Worm (Caenorhabditis elegans) whole organism, dauer: Measurements from ENCODE around the gene ins-13.

Experiments used
- unc-62 ChIP-seq: sonication (generic microtip); optimal IDR thresholded peaks from 2 replicates; lab custom pipeline; 2017; ENCODE audit warnings: missing biosample characterization, missing genetic modification reagents, missing genetic modification characterization

Gene ins-13

ce11 chrII:5505820-5506287, 38.8 kb downstream of the ins-13 start, which contains the start of gene npp-24:
Gene npp-24, plus strand, starts transcription at chrII:5505870.
- no peak for TF ChIP-seq unc-62 (GFP tag; lab: Kevin White, UChicago)

ce11 chrII:5503760-5504159, 40.9 kb downstream of the ins-13 start, which contains the start of gene cyp-44A1:
Gene cyp-44A1, plus strand, starts transcription at chrII:5504044.
- TF ChIP-seq unc-62 (GFP tag; lab: Kevin White, UChicago) = no peak

ce11 chrII:5500986-5501657, 43.5 kb downstream of the ins-13 start, which contains the start of gene F12A10.8:
Gene F12A10.8, minus strand, starts transcription at chrII:5501064.
- TF ChIP-seq unc-62 (GFP tag; lab: Kevin White, UChicago) = no peak

DNA sequence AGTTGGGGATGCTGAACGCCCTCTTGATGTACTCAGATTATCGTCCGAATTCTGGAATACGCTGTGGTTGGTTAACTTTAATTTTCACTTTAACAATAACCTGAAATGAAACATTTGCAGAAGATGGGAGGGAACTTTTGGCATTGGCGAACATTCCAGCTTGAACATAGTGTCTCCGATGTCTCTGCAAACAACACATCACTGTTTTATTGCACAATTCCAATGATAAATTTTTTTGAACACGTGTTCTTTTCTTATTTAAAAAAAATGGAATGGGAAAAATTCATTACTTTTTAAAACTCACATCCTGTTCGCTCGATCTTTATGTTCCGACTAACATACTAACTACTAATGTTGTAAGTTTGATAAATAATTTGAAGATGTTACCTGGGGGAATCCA, 44.2 kb downstream of the ins-13 start, which contains the start of gene fzy-1:
Gene fzy-1 (plus strand): TSS at position 301 of the 400 bp plus-strand sequence.
- TF ChIP-seq unc-62 (GFP tag; lab: Kevin White, UChicago) = no peak

DNA sequence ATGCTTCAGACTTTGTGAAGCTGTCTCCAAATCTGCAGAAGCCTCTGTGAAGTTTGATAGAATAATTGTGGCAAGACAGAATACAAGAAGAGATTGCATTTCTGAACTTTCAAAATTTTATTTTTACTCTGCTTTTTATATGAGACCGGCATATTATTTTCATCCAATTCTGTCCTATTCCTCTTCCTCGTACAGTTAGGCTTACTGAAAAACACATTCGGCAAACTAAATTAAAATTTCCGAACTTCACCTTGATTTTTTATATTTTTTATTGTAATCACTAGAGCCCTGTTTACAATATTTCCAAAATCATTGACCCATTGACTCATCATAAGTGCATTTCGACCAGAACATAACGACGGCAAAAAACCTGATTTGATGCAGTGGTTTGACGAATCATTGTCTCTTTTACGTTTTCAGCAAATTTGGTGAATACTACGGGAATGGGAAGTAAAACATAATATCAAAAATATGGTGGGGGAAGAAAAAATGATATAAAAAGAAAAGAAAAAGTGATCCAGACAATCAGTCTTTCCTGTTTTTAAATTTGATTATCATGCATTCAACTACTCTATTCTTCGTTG, 46.4 kb downstream of the ins-13 start, which contains the start of the genes suex-1 and F12A10.9:
Gene suex-1 (minus strand): TSS at position 101 of the 584 bp plus-strand sequence.
Gene F12A10.9 (plus strand): TSS at position 534 of the 584 bp plus-strand sequence.
- TF ChIP-seq unc-62 (GFP tag; lab: Kevin White, UChicago) = no peak

- TF ChIP-seq unc-62 (GFP tag; lab: Kevin White, UChicago) = no peak
Measured at ce11 chrII:5497541-5497940, 47.1 kb downstream of the ins-13 start.

ce11 chrII:5496375-5496774, 48.3 kb downstream of the ins-13 start, which contains the start of gene F12A10.1:
Gene F12A10.1, plus strand, starts transcription at chrII:5496540.
- no peak for TF ChIP-seq unc-62 (GFP tag; lab: Kevin White, UChicago)
